Fruit fly (Drosophila melanogaster) whole organism, prepupa: Measurements from ENCODE around the gene mRpL40.

Experiments used
- Blimp-1 ChIP-seq: fragments of 200-800 bp; sonication (Bioruptor generic); optimal IDR thresholded peaks from 3 replicates; lab custom pipeline; 2017; ENCODE audit warnings: missing biosample characterization, missing genetic modification characterization, mild to moderate bottlenecking, moderate library complexity, missing genetic modification reagents
- CG10631 ChIP-seq: fragments of 200-800 bp; sonication (Bioruptor generic); optimal IDR thresholded peaks from 2 replicates; lab custom pipeline; 2016; ENCODE audit warnings: missing biosample characterization, missing genetic modification characterization
- CG11294 ChIP-seq: fragments of 200-800 bp; sonication (Bioruptor generic); IDR thresholded peaks from 2 replicates; pipeline ENCODE4 v1.3.6; 2022; ENCODE audit warnings: missing biosample characterization, missing genetic modification characterization
- CG32006 ChIP-seq: fragments of 200-800 bp; sonication (Bioruptor generic); optimal IDR thresholded peaks from 3 replicates; lab custom pipeline; 2017; ENCODE audit warnings: missing biosample characterization, mild to moderate bottlenecking, missing genetic modification characterization
- CG3919 ChIP-seq: fragments of 200-800 bp; sonication (Bioruptor generic); optimal IDR thresholded peaks from 3 replicates; lab custom pipeline; 2016; ENCODE audit warnings: missing biosample characterization, missing genetic modification characterization
- CG6163 ChIP-seq: fragments of 200-800 bp; sonication (Bioruptor generic); IDR thresholded peaks from 3 replicates; pipeline ENCODE4 v1.3.6; 2022; ENCODE audit warnings: missing biosample characterization, missing genetic modification characterization
- CG6276 ChIP-seq: fragments of 200-800 bp; sonication (Bioruptor generic); optimal IDR thresholded peaks from 2 replicates; lab custom pipeline; 2017; ENCODE audit warnings: missing biosample characterization, mild to moderate bottlenecking, missing genetic modification characterization
- CG6808 ChIP-seq: fragments of 200-800 bp; sonication (Bioruptor generic); optimal IDR thresholded peaks from 3 replicates; lab custom pipeline; 2017; ENCODE audit warnings: missing biosample characterization, missing genetic modification characterization, mild to moderate bottlenecking, moderate library complexity, missing genetic modification reagents
- CG6854 ChIP-seq: fragments of 200-800 bp; sonication (Bioruptor generic); optimal IDR thresholded peaks from 2 replicates; lab custom pipeline; 2017; ENCODE audit warnings: missing biosample characterization, mild to moderate bottlenecking, missing genetic modification characterization
- Gug ChIP-seq: fragments of 200-800 bp; sonication (Bioruptor generic); IDR thresholded peaks from 2 replicates; pipeline ENCODE4 v1.3.6; 2022; ENCODE audit warnings: missing biosample characterization, missing genetic modification characterization
- acj6 ChIP-seq: fragments of 200-800 bp; sonication (Bioruptor generic); optimal IDR thresholded peaks from 3 replicates; lab custom pipeline; 2016; ENCODE audit warnings: missing biosample characterization, missing genetic modification characterization
- eg ChIP-seq: fragments of 200-800 bp; sonication (Bioruptor generic); IDR thresholded peaks from 3 replicates; pipeline ENCODE4 v1.3.6; 2022; ENCODE audit warnings: missing biosample characterization, missing genetic modification characterization
- fd85E ChIP-seq: fragments of 200-800 bp; sonication (Bioruptor generic); optimal IDR thresholded peaks from 3 replicates; lab custom pipeline; 2016; ENCODE audit warnings: missing biosample characterization, missing genetic modification characterization
- spab ChIP-seq: fragments of 200-800 bp; sonication (Bioruptor generic); optimal IDR thresholded peaks from 2 replicates; lab custom pipeline; 2017; ENCODE audit warnings: missing biosample characterization, mild to moderate bottlenecking, missing genetic modification characterization, missing genetic modification reagents

DNA sequence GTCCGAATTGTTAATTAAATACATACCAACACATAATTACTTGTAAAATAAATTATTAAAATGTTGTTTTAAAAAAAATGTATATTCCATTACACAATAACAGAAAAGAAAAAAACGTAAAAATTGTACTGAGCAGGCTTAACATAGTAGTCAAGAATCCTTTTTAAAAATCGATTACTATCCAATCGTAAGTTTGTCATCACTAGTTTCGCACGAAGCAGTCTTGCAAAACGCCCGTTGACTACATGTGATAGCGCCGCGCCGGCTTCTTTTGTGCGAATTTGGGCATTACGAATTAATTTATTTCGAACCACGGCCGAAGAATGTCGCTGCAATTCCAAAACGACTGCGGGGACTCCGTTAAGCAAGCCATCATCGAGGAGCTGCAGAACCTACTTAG is 4.7 kb downstream of the mRpL40 start, which contains the start of gene Ipo9:
- no peak for TF ChIP-seq Blimp-1 (GFP tag; lab: Kevin White, UChicago)
- no peak for TF ChIP-seq eg (GFP tag; lab: Robert Waterston, UW)
- no peak for TF ChIP-seq CG6854
- TF ChIP-seq CG6808 (GFP tag; lab: Kevin White, UChicago): no peak
- TF ChIP-seq CG3919 (GFP tag; lab: Kevin White, UChicago): no peak
- TF ChIP-seq acj6 (GFP tag; lab: Kevin White, UChicago): no peak
- no peak for TF ChIP-seq CG6163 (GFP tag; lab: Robert Waterston, UW)
- TF ChIP-seq Gug: no peak
- TF ChIP-seq CG32006: no peak
- no peak for TF ChIP-seq CG6276 (GFP tag; lab: Kevin White, UChicago)
- no peak for TF ChIP-seq spab
- no peak for TF ChIP-seq fd85E (GFP tag; lab: Kevin White, UChicago)
- no peak for TF ChIP-seq CG10631 (GFP tag; lab: Kevin White, UChicago)
- TF ChIP-seq CG11294 (GFP tag; lab: Robert Waterston, UW): no peak
